Worm (Caenorhabditis elegans): ENCODE data around the gene asp-3.
A peak's percentile ranks its signal among the peaks of the same experiment; 100 is the strongest.

The asp-3 gene

ce11 chrX:6788965-6789573 lies 1.8 kb upstream of the asp-3 start, which contains the start of gene sgca-1:
sgca-1 (minus strand) TSS chrX:6789548.
- TF ChIP-seq ama-1 (optimal IDR thresholded peaks at IDR 0.05) (peak; percentile 1), fos-1 (tag; optimal IDR thresholded peaks at IDR 0.05) (peak; percentile 69), sma-9 (GFP tag; optimal IDR thresholded peaks at IDR 0.05) (peak; percentile 59), sma-9 (tag; optimal IDR thresholded peaks at IDR 0.05) (no peak), gmeb-1 (tag; optimal IDR thresholded peaks at IDR 0.05) (peak; percentile 53), skn-1 (tag; optimal IDR thresholded peaks at IDR 0.05) (no peak), mdl-1 (tag; optimal IDR thresholded peaks at IDR 0.05) (peak in 1 of 2 experiments; percentile 1), ceh-16 (tag; optimal IDR thresholded peaks at IDR 0.05) (no peak), sma-3 (GFP tag; optimal IDR thresholded peaks at IDR 0.05) (peak; percentile 7), crh-2 (tag; optimal IDR thresholded peaks at IDR 0.05) (peak; percentile 34), F13H6.1 (tag; optimal IDR thresholded peaks at IDR 0.05) (peak; percentile 26)

- TF ChIP-seq blmp-1 (tag; optimal IDR thresholded peaks at IDR 0.05; ENCODE audit: insufficient read depth) (no peak), crh-2 (tag; optimal IDR thresholded peaks at IDR 0.05) (peak; percentile 42), lsy-2 (tag; optimal IDR thresholded peaks at IDR 0.05) (no peak)
Observed at ce11 chrX:6790457-6790856, 407 bp upstream of the asp-3 start.

ce11 chrX:6792281-6793003 lies 1.6 kb downstream of the asp-3 start:
- TF ChIP-seq gmeb-1 (tag; optimal IDR thresholded peaks at IDR 0.05) (peak; percentile 44), crh-2 (tag; optimal IDR thresholded peaks at IDR 0.05) (peak; percentile 52), fos-1 (tag; optimal IDR thresholded peaks at IDR 0.05) (peak; percentile 65), sma-9 (GFP tag; optimal IDR thresholded peaks at IDR 0.05) (peak; percentile 49), sma-9 (tag; optimal IDR thresholded peaks at IDR 0.05) (no peak), aly-2 (tag; optimal IDR thresholded peaks at IDR 0.05) (no peak), mdl-1 (tag; optimal IDR thresholded peaks at IDR 0.05) (no peak), nhr-21 (tag; optimal IDR thresholded peaks at IDR 0.05) (no peak), sem-4 (tag; optimal IDR thresholded peaks at IDR 0.05) (no peak), lin-13 (GFP tag; optimal IDR thresholded peaks at IDR 0.05) (peak; percentile 1), skn-1 (tag; optimal IDR thresholded peaks at IDR 0.05) (no peak), F13H6.1 (tag; optimal IDR thresholded peaks at IDR 0.05) (peak; percentile 3)

- TF ChIP-seq lin-39 (tag; optimal IDR thresholded peaks at IDR 0.05) (no peak), nhr-129 (tag; optimal IDR thresholded peaks at IDR 0.05) (no peak), gmeb-1 (tag; optimal IDR thresholded peaks at IDR 0.05) (no peak), mab-5 (tag; optimal IDR thresholded peaks at IDR 0.05) (no peak), fos-1 (tag; optimal IDR thresholded peaks at IDR 0.05) (peak; percentile 44), peb-1 (tag; optimal IDR thresholded peaks at IDR 0.05) (no peak), elt-1 (tag; optimal IDR thresholded peaks at IDR 0.05) (no peak), ceh-16 (tag; optimal IDR thresholded peaks at IDR 0.05) (peak; percentile 87)
Observed at ce11 chrX:6795843-6796521, 5.1 kb downstream of the asp-3 start.

ce11 chrX:6799776-6800175 lies 8.9 kb downstream of the asp-3 start, which contains the start of gene M03A8.3:
M03A8.3 (plus strand) TSS chrX:6800053.
- TF ChIP-seq sma-3 (GFP tag; optimal IDR thresholded peaks at IDR 0.05) = no peak
- TF ChIP-seq alr-1 (tag; optimal IDR thresholded peaks at IDR 0.05) = no peak
- TF ChIP-seq nhr-11 (tag; optimal IDR thresholded peaks at IDR 0.05) = no peak
- no peak for TF ChIP-seq nhr-23 (tag; optimal IDR thresholded peaks at IDR 0.05)
- TF ChIP-seq nhr-129 (tag; optimal IDR thresholded peaks at IDR 0.05) = no peak
- no peak for TF ChIP-seq lin-39 (tag; optimal IDR thresholded peaks at IDR 0.05)
- no peak for TF ChIP-seq elt-3 (tag; optimal IDR thresholded peaks at IDR 0.05)
- no peak for TF ChIP-seq ztf-11 (tag; optimal IDR thresholded peaks at IDR 0.05)
- TF ChIP-seq nhr-12 (tag; optimal IDR thresholded peaks at IDR 0.05) = no peak
- no peak for TF ChIP-seq lin-13 (GFP tag; optimal IDR thresholded peaks at IDR 0.05)

- TF ChIP-seq sma-3 (GFP tag; optimal IDR thresholded peaks at IDR 0.05) = no peak
- TF ChIP-seq fos-1 (tag; optimal IDR thresholded peaks at IDR 0.05) = no peak
- no peak for TF ChIP-seq Y55F3AM.14 (GFP tag; optimal IDR thresholded peaks at IDR 0.05)
- TF ChIP-seq R02D3.7 (tag; optimal IDR thresholded peaks at IDR 0.05) = no peak
- no peak for TF ChIP-seq ZK546.5 (tag; optimal IDR thresholded peaks at IDR 0.05)
- no peak for TF ChIP-seq ztf-11 (tag; optimal IDR thresholded peaks at IDR 0.05)
- TF ChIP-seq mbf-1 (tag; optimal IDR thresholded peaks at IDR 0.05) = no peak
- no peak for TF ChIP-seq aly-2 (tag; optimal IDR thresholded peaks at IDR 0.05)
- TF ChIP-seq ztf-1 (GFP tag; conservative IDR thresholded peaks at IDR 0.05) = no peak
- TF ChIP-seq ceh-82 (tag; optimal IDR thresholded peaks at IDR 0.05) = no peak
- TF ChIP-seq lsy-2 (tag; optimal IDR thresholded peaks at IDR 0.05) = no peak
Observed at ce11 chrX:6801546-6801945, 10.7 kb downstream of the asp-3 start.

Measured in whole organism, L2 larva.